Comparison of ENCODE assay signal across 2 fruit fly cellular contexts in the genomic region with DNA sequence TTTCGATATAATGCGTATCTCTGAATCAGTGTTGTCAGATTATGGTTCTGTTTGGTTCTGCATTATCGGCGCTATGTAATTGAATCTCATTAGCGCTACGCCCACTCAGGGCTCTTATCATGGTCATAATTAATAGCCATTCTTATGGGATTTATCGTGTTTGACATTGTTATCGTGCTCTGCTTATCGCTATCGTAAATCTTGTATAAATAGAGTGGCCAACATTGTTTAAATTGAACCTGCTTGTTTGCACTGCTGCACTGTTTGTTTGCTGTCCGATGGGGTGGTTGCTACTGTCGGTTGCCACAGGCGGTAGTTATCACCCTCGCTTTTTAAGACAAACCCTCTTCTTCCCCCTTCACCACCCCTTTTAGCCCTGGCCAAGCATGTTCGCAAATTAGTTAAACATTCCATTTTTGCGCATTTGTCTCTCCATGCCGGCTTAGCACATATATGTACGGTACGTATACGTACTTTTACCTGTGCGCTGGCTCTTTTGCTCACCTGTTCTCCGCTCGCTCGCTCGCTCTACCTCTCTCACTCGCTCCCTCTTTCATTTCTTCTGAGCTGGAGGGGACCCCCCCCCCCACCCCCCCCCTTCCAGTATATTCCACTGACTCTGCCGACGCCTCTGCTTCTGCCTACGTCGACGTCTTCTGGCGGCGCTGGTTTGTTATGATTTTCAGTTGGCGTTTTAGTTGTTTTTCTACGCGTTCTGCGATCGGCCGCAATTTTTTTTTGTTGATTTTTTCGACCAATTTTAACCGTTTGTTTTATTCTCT.
TF ChIP-seq lines count a peak whose summit lies in the region.

No protein-coding gene starts in this region.

TF ChIP-seq in whole organism, embryonic, 481 proteins besides CTCF, POLR2A, EP300 and RAD21 (continued from another document and continues in another):
- TF ChIP-seq cas (GFP tag; IDR thresholded peaks at IDR 0.05; lab: Robert Waterston, UW) (no peak), CG9437 (GFP tag; optimal IDR thresholded peaks at IDR 0.05; lab: Kevin White, UChicago) (no peak), HHEX (GFP tag; optimal IDR thresholded peaks at IDR 0.05; lab: Kevin White, UChicago) (peak; percentile 68), cg (GFP tag; optimal IDR thresholded peaks at IDR 0.05; lab: Kevin White, UChicago) (no peak), ro (GFP tag; IDR thresholded peaks at IDR 0.05; lab: Robert Waterston, UW) (no peak), lab (GFP tag; optimal IDR thresholded peaks at IDR 0.05; lab: Kevin White, UChicago) (peak; percentile 87), CG14667 (GFP tag; IDR thresholded peaks at IDR 0.05; lab: Robert Waterston, UW) (no peak), Dll (GFP tag; IDR thresholded peaks at IDR 0.05; lab: Robert Waterston, UW; ENCODE audit: partially characterized antibody) (no peak), Neu2 (GFP tag; optimal IDR thresholded peaks at IDR 0.05; lab: Kevin White, UChicago; ENCODE audit: borderline replicate concordance) (no peak), CG3407 (GFP tag; optimal IDR thresholded peaks at IDR 0.05; lab: Kevin White, UChicago) (peak; percentile 80), bsh (GFP tag; optimal IDR thresholded peaks at IDR 0.05; lab: Kevin White, UChicago) (peak in 1 of 2 experiments; percentile 64), Oaz (GFP tag; IDR thresholded peaks at IDR 0.05; lab: Robert Waterston, UW) (no peak), HmgD (GFP tag; optimal IDR thresholded peaks at IDR 0.05; lab: Kevin White, UChicago) (peak; percentile 13), CG8281 (tag; optimal IDR thresholded peaks at IDR 0.05; lab: Kevin White, UChicago) (peak; percentile 18), CG10209 (GFP tag; optimal IDR thresholded peaks at IDR 0.05; lab: Kevin White, UChicago) (peak; percentile 66), ems (GFP tag; optimal IDR thresholded peaks at IDR 0.05; lab: Kevin White, UChicago) (no peak), p53 (GFP tag; optimal IDR thresholded peaks at IDR 0.05; lab: Kevin White, UChicago) (peak; percentile 13), C15 (GFP tag; IDR thresholded peaks at IDR 0.05; lab: Robert Waterston, UW) (no peak), sc (optimal IDR thresholded peaks at IDR 0.05; lab: Kevin White, UChicago) (no peak), sc (GFP tag; optimal IDR thresholded peaks at IDR 0.05; lab: Kevin White, UChicago) (peak; percentile 51), CG31224 (GFP tag; IDR thresholded peaks at IDR 0.05; lab: Robert Waterston, UW) (no peak), Six4 (GFP tag; optimal IDR thresholded peaks at IDR 0.05; lab: Kevin White, UChicago) (peak; percentile 50), jigr1 (GFP tag; IDR thresholded peaks at IDR 0.05; lab: Robert Waterston, UW) (no peak), CG3281 (GFP tag; optimal IDR thresholded peaks at IDR 0.05; lab: Kevin White, UChicago) (peak; percentile 46), ssp (GFP tag; IDR thresholded peaks at IDR 0.05; lab: Robert Waterston, UW) (no peak), Hsf (GFP tag; optimal IDR thresholded peaks at IDR 0.05; lab: Kevin White, UChicago) (peak; percentile 6), Xrp1 (GFP tag; IDR thresholded peaks at IDR 0.05; lab: Robert Waterston, UW) (peak; percentile 71), CG14710 (tag; optimal IDR thresholded peaks at IDR 0.05; lab: Kevin White, UChicago) (peak; percentile 44), gcm2 (GFP tag; optimal IDR thresholded peaks at IDR 0.05; lab: Kevin White, UChicago) (no peak), dmrt11E (tag; optimal IDR thresholded peaks at IDR 0.05; lab: Kevin White, UChicago) (peak; percentile 51), CG32772 (GFP tag; IDR thresholded peaks at IDR 0.05; lab: Robert Waterston, UW) (no peak), pb (GFP tag; optimal IDR thresholded peaks at IDR 0.05; lab: Kevin White, UChicago) (no peak), CG17186 (GFP tag; optimal IDR thresholded peaks at IDR 0.05; lab: Kevin White, UChicago) (peak; percentile 27), CG12391 (tag; optimal IDR thresholded peaks at IDR 0.05; lab: Kevin White, UChicago) (peak; percentile 16), Spps (tag; optimal IDR thresholded peaks at IDR 0.05; lab: Kevin White, UChicago) (peak; percentile 39), gem (tag; optimal IDR thresholded peaks at IDR 0.05; lab: Kevin White, UChicago) (peak; percentile 55), CG16863 (GFP tag; optimal IDR thresholded peaks at IDR 0.05; lab: Kevin White, UChicago) (peak; percentile 55), CG8478 (optimal IDR thresholded peaks at IDR 0.05; lab: Kevin White, UChicago) (no peak), GATAe (GFP tag; conservative IDR thresholded peaks at IDR 0.05; lab: Robert Waterston, UW) (0 out of 2 replicates have a peak, but pooled peaks have one; percentile 19), ash1 (GFP tag; optimal IDR thresholded peaks at IDR 0.05; lab: Kevin White, UChicago) (peak; percentile 70), TFAM (GFP tag; optimal IDR thresholded peaks at IDR 0.05; lab: Kevin White, UChicago) (no peak), Hmx (GFP tag; optimal IDR thresholded peaks at IDR 0.05; lab: Kevin White, UChicago) (no peak), Stat92E (GFP tag; optimal IDR thresholded peaks at IDR 0.05; lab: Kevin White, UChicago) (no peak), CG12071 (GFP tag; optimal IDR thresholded peaks at IDR 0.05; lab: Kevin White, UChicago) (peak; percentile 83), CG15073 (GFP tag; optimal IDR thresholded peaks at IDR 0.05; lab: Kevin White, UChicago) (no peak), lola (GFP tag; optimal IDR thresholded peaks at IDR 0.05; lab: Kevin White, UChicago) (peak in 1 of 3 experiments; percentile 45), CG7556 (GFP tag; optimal IDR thresholded peaks at IDR 0.05; lab: Kevin White, UChicago) (peak; percentile 47), org-1 (GFP tag; optimal IDR thresholded peaks at IDR 0.05; lab: Kevin White, UChicago) (peak; percentile 71), salm (tag; optimal IDR thresholded peaks at IDR 0.05; lab: Kevin White, UChicago) (peak; percentile 53), CG2889 (GFP tag; IDR thresholded peaks at IDR 0.05; lab: Robert Waterston, UW) (no peak), wek (GFP tag; optimal IDR thresholded peaks at IDR 0.05; lab: Kevin White, UChicago) (peak; percentile 77), Dip2 (GFP tag; IDR thresholded peaks at IDR 0.05; lab: Robert Waterston, UW) (no peak), zfh1 (GFP tag; IDR thresholded peaks at IDR 0.05; lab: Robert Waterston, UW) (0 out of 3 replicates have a peak, but pooled peaks have one; percentile 32), CG6272 (GFP tag; IDR thresholded peaks at IDR 0.05; lab: Robert Waterston, UW) (no peak), pum (GFP tag; optimal IDR thresholded peaks at IDR 0.05; lab: Kevin White, UChicago) (peak; percentile 4), CG3065 (GFP tag; optimal IDR thresholded peaks at IDR 0.05; lab: Kevin White, UChicago) (peak; percentile 1), CG12769 (tag; optimal IDR thresholded peaks at IDR 0.05; lab: Kevin White, UChicago) (peak; percentile 25), sob (GFP tag; IDR thresholded peaks at IDR 0.05; lab: Robert Waterston, UW) (no peak), dati (GFP tag; IDR thresholded peaks at IDR 0.05; lab: Robert Waterston, UW) (no peak), Atf6 (GFP tag; IDR thresholded peaks at IDR 0.05; lab: Robert Waterston, UW) (peak; percentile 24; the same call in 1 of the 2 replicates), CG8290 (GFP tag; optimal IDR thresholded peaks at IDR 0.05; lab: Kevin White, UChicago) (peak; percentile 31), CG8290 (tag; optimal IDR thresholded peaks at IDR 0.05; lab: Kevin White, UChicago) (peak; percentile 53 to 65)

TF ChIP-seq in whole organism, prepupa, 60 proteins besides CTCF, POLR2A, EP300 and RAD21 (continued from another document):
- TF ChIP-seq cyc (GFP tag; optimal IDR thresholded peaks at IDR 0.05; lab: Kevin White, UChicago) (no peak), fkh (GFP tag; optimal IDR thresholded peaks at IDR 0.05; lab: Kevin White, UChicago) (peak; percentile 93), pdm3 (GFP tag; optimal IDR thresholded peaks at IDR 0.05; lab: Kevin White, UChicago) (peak; percentile 39), CG16779 (tag; optimal IDR thresholded peaks at IDR 0.05; lab: Kevin White, UChicago) (no peak), Ets96B (tag; optimal IDR thresholded peaks at IDR 0.05; lab: Kevin White, UChicago) (no peak), net (GFP tag; optimal IDR thresholded peaks at IDR 0.05; lab: Kevin White, UChicago) (peak; percentile 60), Gug (GFP tag; IDR thresholded peaks at IDR 0.05; lab: Robert Waterston, UW) (0 out of 2 replicates have a peak, but pooled peaks have one; percentile 13), OdsH (GFP tag; optimal IDR thresholded peaks at IDR 0.05; lab: Kevin White, UChicago) (peak; percentile 48), CG4318 (GFP tag; optimal IDR thresholded peaks at IDR 0.05; lab: Kevin White, UChicago) (no peak), Sox15 (GFP tag; optimal IDR thresholded peaks at IDR 0.05; lab: Kevin White, UChicago) (no peak), CG1621 (tag; optimal IDR thresholded peaks at IDR 0.05; lab: Kevin White, UChicago) (peak; percentile 34), Eip93F (GFP tag; optimal IDR thresholded peaks at IDR 0.05; lab: Kevin White, UChicago) (no peak), CG10669 (GFP tag; optimal IDR thresholded peaks at IDR 0.05; lab: Kevin White, UChicago) (peak; percentile 48)
